Fruit fly (Drosophila melanogaster) whole organism, embryonic: ENCODE data around the gene CG2124.
A peak's percentile ranks its signal among the peaks of the same experiment; 100 is the strongest.

Source experiments
- Bdp1 ChIP-seq: fragments of 200-800 bp; sonication (Bioruptor generic); optimal IDR thresholded peaks from 3 replicates; lab custom pipeline; 2016; ENCODE audit warnings: missing biosample characterization, missing genetic modification characterization
- Blimp-1 ChIP-seq: fragments of 200-800 bp; sonication (Bioruptor generic); optimal IDR thresholded peaks from 3 replicates; lab custom pipeline; 2018; ENCODE audit warnings: missing biosample characterization, missing genetic modification characterization, mild to moderate bottlenecking, moderate library complexity, missing genetic modification reagents
- CG10321 ChIP-seq: fragments of 200-800 bp; sonication (Bioruptor generic); IDR thresholded peaks from 2 replicates; pipeline ENCODE4 v1.3.6; 2022; ENCODE audit warnings: missing biosample characterization, missing genetic modification characterization
- CG12071 ChIP-seq: fragments of 200-800 bp; sonication (Bioruptor generic); optimal IDR thresholded peaks from 3 replicates; lab custom pipeline; 2018; ENCODE audit warnings: missing biosample characterization, mild to moderate bottlenecking, missing genetic modification characterization
- CG15269 ChIP-seq: fragments of 200-800 bp; sonication (Bioruptor generic); optimal IDR thresholded peaks from 2 replicates; lab custom pipeline; 2018; ENCODE audit warnings: missing biosample characterization, mild to moderate bottlenecking, missing genetic modification characterization, moderate library complexity
- CG15514 ChIP-seq: fragments of 200-800 bp; sonication (Bioruptor generic); optimal IDR thresholded peaks from 3 replicates; lab custom pipeline; 2017; ENCODE audit warnings: missing biosample characterization, missing genetic modification characterization, mild to moderate bottlenecking, moderate library complexity, missing genetic modification reagents
- CG17328 ChIP-seq: fragments of 200-800 bp; sonication (Bioruptor generic); IDR thresholded peaks from 2 replicates; pipeline ENCODE4 v1.3.6; 2022; ENCODE audit warnings: missing biosample characterization, missing genetic modification characterization
- CG17802 ChIP-seq: fragments of 200-800 bp; sonication (Bioruptor generic); optimal IDR thresholded peaks from 2 replicates; lab custom pipeline; 2018; ENCODE audit warnings: missing biosample characterization, mild to moderate bottlenecking, missing genetic modification characterization, moderate library complexity
- CG18599 ChIP-seq: fragments of 200-800 bp; sonication (Bioruptor generic); optimal IDR thresholded peaks from 3 replicates; lab custom pipeline; 2017; ENCODE audit warnings: missing biosample characterization, missing genetic modification characterization, mild to moderate bottlenecking, moderate library complexity, missing genetic modification reagents
- CG33557 ChIP-seq: fragments of 200-800 bp; sonication (Bioruptor generic); optimal IDR thresholded peaks from 2 replicates; lab custom pipeline; 2019; ENCODE audit warnings: missing biosample characterization, mild to moderate bottlenecking, missing genetic modification characterization, moderate library complexity
- CG42726 ChIP-seq: fragments of 200-800 bp; sonication (Bioruptor generic); IDR thresholded peaks from 2 replicates; pipeline ENCODE4 v1.3.6; 2022; ENCODE audit warnings: missing biosample characterization, missing genetic modification characterization; ENCODE audit not compliant: partially characterized antibody
- CG4730 ChIP-seq: fragments of 200-800 bp; sonication (Bioruptor generic); IDR thresholded peaks from 2 replicates; pipeline ENCODE4 v1.3.6; 2022; ENCODE audit warnings: missing biosample characterization, missing genetic modification characterization
- CG4820 ChIP-seq: fragments of 200-800 bp; sonication (Bioruptor generic); optimal IDR thresholded peaks from 3 replicates; lab custom pipeline; 2016; ENCODE audit warnings: missing biosample characterization, missing genetic modification characterization
- CG4854 ChIP-seq: fragments of 200-800 bp; sonication (Bioruptor generic); optimal IDR thresholded peaks from 2 replicates; lab custom pipeline; 2016; ENCODE audit warnings: missing biosample characterization, missing genetic modification characterization, inconsistent platforms
- CG6654 ChIP-seq: fragments of 200-800 bp; sonication (Bioruptor generic); optimal IDR thresholded peaks from 2 replicates; lab custom pipeline; 2017; ENCODE audit warnings: missing biosample characterization, mild to moderate bottlenecking, missing genetic modification characterization
- CG7745 ChIP-seq: fragments of 200-800 bp; sonication (Bioruptor generic); optimal IDR thresholded peaks from 2 replicates; lab custom pipeline; 2018; ENCODE audit warnings: missing biosample characterization, mild to moderate bottlenecking, missing genetic modification characterization, moderate library complexity
- CG7963 ChIP-seq: fragments of 200-800 bp; sonication (Bioruptor generic); IDR thresholded peaks from 3 replicates; pipeline ENCODE4 v1.3.6; 2022; ENCODE audit warnings: missing biosample characterization, missing genetic modification characterization; ENCODE audit not compliant: partially characterized antibody
- CG8290 ChIP-seq, 3 experiments: fragments of 200-800 bp; sonication (Bioruptor generic); optimal IDR thresholded peaks; 2 replicates each; lab custom pipeline; 2016 to 2019; ENCODE audit warnings: missing biosample characterization in 3 of 3, missing genetic modification characterization in 3 of 3, mild to moderate bottlenecking in 2 of 3, moderate library complexity in 1 of 3
- Hmx ChIP-seq: fragments of 200-800 bp; sonication (Bioruptor generic); optimal IDR thresholded peaks from 2 replicates; lab custom pipeline; 2016; ENCODE audit warnings: missing biosample characterization, missing genetic modification characterization
- Nf-YB ChIP-seq: fragments of 200-800 bp; sonication (Bioruptor generic); optimal IDR thresholded peaks from 3 replicates; lab custom pipeline; 2019; ENCODE audit warnings: missing biosample characterization, mild to moderate bottlenecking, missing genetic modification characterization, moderate library complexity
- Rfx ChIP-seq: fragments of 200-800 bp; sonication (Bioruptor generic); IDR thresholded peaks from 2 replicates; pipeline ENCODE4 v1.3.6; 2022; ENCODE audit warnings: missing biosample characterization, missing genetic modification characterization
- Sox100B ChIP-seq: fragments of 200-800 bp; sonication (Bioruptor generic); optimal IDR thresholded peaks from 3 replicates; lab custom pipeline; 2018; ENCODE audit warnings: missing biosample characterization, mild to moderate bottlenecking, missing genetic modification characterization
- TFAM ChIP-seq: fragments of 200-800 bp; sonication (Bioruptor generic); optimal IDR thresholded peaks from 2 replicates; lab custom pipeline; 2017; ENCODE audit warnings: missing biosample characterization, missing genetic modification characterization, inconsistent platforms
- Xbp1 ChIP-seq: fragments of 200-800 bp; sonication (Bioruptor generic); optimal IDR thresholded peaks from 3 replicates; lab custom pipeline; 2016; ENCODE audit warnings: missing biosample characterization, mild to moderate bottlenecking, missing genetic modification characterization
- al ChIP-seq: fragments of 200-800 bp; sonication (Bioruptor generic); IDR thresholded peaks from 2 replicates; pipeline ENCODE4 v1.3.6; 2022; ENCODE audit warnings: missing biosample characterization, missing genetic modification characterization
- amos ChIP-seq: fragments of 200-800 bp; sonication (Bioruptor generic); IDR thresholded peaks from 2 replicates; pipeline ENCODE4 v1.3.6; 2022; ENCODE audit warnings: missing biosample characterization, missing genetic modification characterization; ENCODE audit not compliant: partially characterized antibody
- chinmo ChIP-seq: fragments of 200-800 bp; sonication (Bioruptor generic); IDR thresholded peaks from 4 replicates; pipeline ENCODE4 v1.3.6; 2022; ENCODE audit warnings: missing biosample characterization, missing genetic modification characterization; ENCODE audit not compliant: partially characterized antibody
- corto ChIP-seq: fragments of 200-800 bp; sonication (Bioruptor generic); optimal IDR thresholded peaks from 2 replicates; lab custom pipeline; 2016; ENCODE audit warnings: missing biosample characterization, mild to moderate bottlenecking, missing genetic modification characterization, moderate library complexity
- crp ChIP-seq, 2 experiments: fragments of 200-800 bp; sonication (Bioruptor generic); optimal IDR thresholded peaks; 2 replicates in 1 of 2; 3 replicates in 1 of 2; lab custom pipeline; 2017; ENCODE audit warnings: missing biosample characterization in 2 of 2, missing genetic modification characterization in 2 of 2, mild to moderate bottlenecking in 1 of 2, moderate library complexity in 1 of 2
- da ChIP-seq: fragments of 200-800 bp; sonication (Bioruptor generic); optimal IDR thresholded peaks from 2 replicates; lab custom pipeline; 2016; ENCODE audit warnings: missing biosample characterization, missing genetic modification characterization
- ems ChIP-seq: fragments of 200-800 bp; sonication (Bioruptor generic); optimal IDR thresholded peaks from 3 replicates; lab custom pipeline; 2016; ENCODE audit warnings: missing biosample characterization, missing genetic modification characterization
- ftz-f1 ChIP-seq: fragments of 200-800 bp; sonication (Bioruptor generic); optimal IDR thresholded peaks from 2 replicates; lab custom pipeline; 2016; ENCODE audit warnings: missing biosample characterization, missing genetic modification characterization
- gcm2 ChIP-seq: fragments of 200-800 bp; sonication (Bioruptor generic); optimal IDR thresholded peaks from 2 replicates; lab custom pipeline; 2016; ENCODE audit warnings: missing biosample characterization, missing genetic modification characterization
- h ChIP-seq: fragments of >200 bp; optimal IDR thresholded peaks from 2 replicates; lab custom pipeline; 2017
- kah ChIP-seq: fragments of 200-800 bp; sonication (Bioruptor generic); optimal IDR thresholded peaks from 2 replicates; lab custom pipeline; 2018; ENCODE audit warnings: missing biosample characterization, mild to moderate bottlenecking, missing genetic modification characterization
- pnt ChIP-seq: fragments of 200-800 bp; sonication (Bioruptor generic); optimal IDR thresholded peaks from 3 replicates; lab custom pipeline; 2016; ENCODE audit warnings: missing biosample characterization, missing genetic modification characterization
- repo ChIP-seq: fragments of 200-800 bp; sonication (Bioruptor generic); optimal IDR thresholded peaks from 2 replicates; lab custom pipeline; 2016; ENCODE audit warnings: missing biosample characterization, missing genetic modification characterization
- salm ChIP-seq: fragments of 200-800 bp; sonication (Bioruptor generic); optimal IDR thresholded peaks from 2 replicates; lab custom pipeline; 2018; ENCODE audit warnings: missing biosample characterization, mild to moderate bottlenecking, missing genetic modification characterization
- schlank ChIP-seq: fragments of 200-800 bp; sonication (Bioruptor generic); optimal IDR thresholded peaks from 2 replicates; lab custom pipeline; 2018; ENCODE audit warnings: missing biosample characterization, mild to moderate bottlenecking, missing genetic modification characterization
- sd ChIP-seq: fragments of 200-800 bp; sonication (Bioruptor generic); optimal IDR thresholded peaks from 3 replicates; lab custom pipeline; 2018; ENCODE audit warnings: missing biosample characterization, mild to moderate bottlenecking, missing genetic modification characterization, moderate library complexity
- slou ChIP-seq: fragments of 200-800 bp; sonication (Bioruptor generic); optimal IDR thresholded peaks from 3 replicates; lab custom pipeline; 2016; ENCODE audit warnings: missing biosample characterization, missing genetic modification characterization
- slp2 ChIP-seq: fragments of 200-800 bp; sonication (Bioruptor generic); optimal IDR thresholded peaks from 2 replicates; lab custom pipeline; 2016; ENCODE audit warnings: missing biosample characterization, missing genetic modification characterization
- sob ChIP-seq: fragments of 200-800 bp; sonication (Bioruptor generic); IDR thresholded peaks from 2 replicates; pipeline ENCODE4 v1.3.6; 2022; ENCODE audit warnings: missing biosample characterization, missing genetic modification characterization
- sug ChIP-seq: fragments of 200-800 bp; optimal IDR thresholded peaks from 2 replicates; lab custom pipeline; 2019; ENCODE audit warnings: missing biosample characterization, mild to moderate bottlenecking, missing genetic modification characterization, moderate library complexity
- tgo ChIP-seq: fragments of 200-800 bp; sonication (Bioruptor generic); IDR thresholded peaks from 3 replicates; pipeline ENCODE4 v1.3.6; 2022; ENCODE audit warnings: missing biosample characterization, missing genetic modification characterization
- trem ChIP-seq: fragments of 200-800 bp; optimal IDR thresholded peaks from 3 replicates; lab custom pipeline; 2019; ENCODE audit warnings: missing biosample characterization, mild to moderate bottlenecking, missing genetic modification characterization, moderate library complexity
- vfl ChIP-seq: fragments of 200-800 bp; sonication (Bioruptor generic); optimal IDR thresholded peaks from 2 replicates; lab custom pipeline; 2016; ENCODE audit warnings: missing biosample characterization, missing genetic modification characterization
- vnd ChIP-seq: fragments of 200-800 bp; sonication (Bioruptor generic); IDR thresholded peaks from 3 replicates; pipeline ENCODE4 v1.3.6; 2022; ENCODE audit warnings: missing biosample characterization, missing genetic modification characterization; ENCODE audit not compliant: partially characterized antibody

Gene CG2124

dm6 chrX:10547070-10547856, 48.7 kb upstream of the CG2124 start (continued):
- peak; percentile 71 for TF ChIP-seq CG6654
- TF ChIP-seq CG4854 (GFP tag; lab: Kevin White, UChicago), result peak; percentile 77
- no peak for TF ChIP-seq h (lab: Kevin White, UChicago)
- TF ChIP-seq CG17802 (tag; lab: Kevin White, UChicago), result peak; percentile 81
- TF ChIP-seq chinmo, result no peak; the same call in 3 of the 4 replicates
- TF ChIP-seq CG33557 (GFP tag; lab: Kevin White, UChicago), result peak; percentile 70
- TF ChIP-seq CG10321 (GFP tag; lab: Robert Waterston, UW), result 0 out of 2 replicates have a peak, but pooled peaks have one; percentile 38
- no peak for TF ChIP-seq sd
- no peak for TF ChIP-seq ftz-f1 (GFP tag; lab: Kevin White, UChicago)
- TF ChIP-seq Bdp1 (GFP tag; lab: Kevin White, UChicago), result peak; percentile 76
- TF ChIP-seq amos, result no peak
- peak; percentile 89 for TF ChIP-seq ems (GFP tag; lab: Kevin White, UChicago)
- TF ChIP-seq CG4730 (GFP tag; lab: Robert Waterston, UW), result peak; percentile 83
- no peak for TF ChIP-seq vnd (GFP tag; lab: Robert Waterston, UW)
- peak; percentile 63; the same call in 1 of the 2 replicates for TF ChIP-seq al (GFP tag; lab: Robert Waterston, UW)
- TF ChIP-seq gcm2 (GFP tag; lab: Kevin White, UChicago), result no peak
- TF ChIP-seq salm (tag; lab: Kevin White, UChicago), result peak; percentile 85
- no peak for TF ChIP-seq CG7963
- peak; percentile 86 for TF ChIP-seq kah
- peak; percentile 55 for TF ChIP-seq CG15514
- peak; percentile 89 for TF ChIP-seq slp2
- peak; percentile 84 for TF ChIP-seq CG18599 (GFP tag; lab: Kevin White, UChicago)
- peak; percentile 87 for TF ChIP-seq CG12071 (GFP tag; lab: Kevin White, UChicago)
- TF ChIP-seq repo (GFP tag; lab: Kevin White, UChicago), result peak; percentile 86
- TF ChIP-seq trem (tag; lab: Kevin White, UChicago), result peak; percentile 69
- TF ChIP-seq vfl (GFP tag; lab: Kevin White, UChicago), result peak; percentile 57
- TF ChIP-seq corto (GFP tag; lab: Kevin White, UChicago), result peak; percentile 31
- no peak for TF ChIP-seq CG7745
- TF ChIP-seq Hmx (GFP tag; lab: Kevin White, UChicago), result peak; percentile 73
- peak; percentile 93 for TF ChIP-seq Sox100B (GFP tag; lab: Kevin White, UChicago)
- no peak for TF ChIP-seq CG42726
- peak; percentile 89 for TF ChIP-seq Blimp-1 (GFP tag; lab: Kevin White, UChicago)
- peak; percentile 79 for TF ChIP-seq Rfx (GFP tag; lab: Robert Waterston, UW)
- TF ChIP-seq tgo, result peak; percentile 89
- peak; percentile 46 for TF ChIP-seq slou (GFP tag; lab: Kevin White, UChicago)
- TF ChIP-seq crp (GFP tag; optimal IDR thresholded peaks at IDR 0.05; lab: Kevin White, UChicago), result peak in 1 of 2 experiments; percentile 52
- TF ChIP-seq sug, result peak; percentile 67
- peak; percentile 84 for TF ChIP-seq da (GFP tag; lab: Kevin White, UChicago)
- TF ChIP-seq pnt (GFP tag; lab: Kevin White, UChicago), result peak; percentile 91
- TF ChIP-seq sob (GFP tag; lab: Robert Waterston, UW), result peak; percentile 81
- TF ChIP-seq CG17328 (GFP tag; lab: Robert Waterston, UW), result peak; percentile 92
- TF ChIP-seq CG15269 (tag; lab: Kevin White, UChicago), result peak; percentile 91
- TF ChIP-seq Nf-YB (GFP tag; lab: Kevin White, UChicago), result peak; percentile 64
- TF ChIP-seq CG4820, result peak; percentile 87
- TF ChIP-seq CG8290 (GFP tag; optimal IDR thresholded peaks at IDR 0.05; lab: Kevin White, UChicago), result peak; percentile 14
- TF ChIP-seq CG8290 (tag; optimal IDR thresholded peaks at IDR 0.05; lab: Kevin White, UChicago), result peak in 1 of 2 experiments; percentile 90
- TF ChIP-seq TFAM (GFP tag; lab: Kevin White, UChicago), result peak; percentile 33
- peak; percentile 43 for TF ChIP-seq schlank (tag; lab: Kevin White, UChicago)
- TF ChIP-seq Xbp1, result peak; percentile 90
